Worm (Caenorhabditis elegans): Measurements from ENCODE around the gene sri-9.

Gene sri-9

DNA sequence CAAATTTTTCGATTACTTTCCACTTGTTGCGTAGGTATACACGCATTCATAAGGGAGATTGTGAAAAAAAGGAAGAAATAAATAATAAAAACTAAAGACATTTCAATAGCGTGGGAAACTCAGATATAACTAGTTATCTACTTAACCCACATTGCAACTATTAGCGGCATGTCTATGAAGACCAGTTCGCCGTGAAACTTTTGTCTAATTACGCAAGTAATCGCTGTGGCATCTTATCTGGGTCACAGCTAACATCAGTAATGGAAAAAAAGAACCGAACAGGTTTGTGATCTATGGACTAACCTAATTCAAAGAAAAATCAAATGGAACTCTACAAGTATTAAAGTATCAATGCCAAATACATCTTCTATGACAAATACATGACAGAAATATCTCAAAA lies 12.0 kb downstream of the sri-9 start, which contains the start of gene clec-241:
Gene clec-241 (minus strand): TSS at position 101 of the 400 bp plus-strand sequence.
- no peak for TF ChIP-seq saeg-2 (GFP tag; IDR thresholded peaks at IDR 0.05)
- TF ChIP-seq T26A8.4 (GFP tag; IDR thresholded peaks at IDR 0.05): no peak
- TF ChIP-seq snpc-4 (tag; optimal IDR thresholded peaks at IDR 0.05): no peak
- no peak for TF ChIP-seq nhr-42 (GFP tag; IDR thresholded peaks at IDR 0.05)
- no peak for TF ChIP-seq ztf-7 (tag; optimal IDR thresholded peaks at IDR 0.05)
- TF ChIP-seq pqm-1 (tag; optimal IDR thresholded peaks at IDR 0.05): no peak
- no peak for TF ChIP-seq hlh-11 (tag; optimal IDR thresholded peaks at IDR 0.05)
- TF ChIP-seq D1046.2 (GFP tag; IDR thresholded peaks at IDR 0.05): no peak
- TF ChIP-seq lir-3 (tag; optimal IDR thresholded peaks at IDR 0.05): no peak
- no peak for TF ChIP-seq vab-7 (GFP tag; IDR thresholded peaks at IDR 0.05)
- TF ChIP-seq F44E2.7 (GFP tag; IDR thresholded peaks at IDR 0.05): no peak

DNA sequence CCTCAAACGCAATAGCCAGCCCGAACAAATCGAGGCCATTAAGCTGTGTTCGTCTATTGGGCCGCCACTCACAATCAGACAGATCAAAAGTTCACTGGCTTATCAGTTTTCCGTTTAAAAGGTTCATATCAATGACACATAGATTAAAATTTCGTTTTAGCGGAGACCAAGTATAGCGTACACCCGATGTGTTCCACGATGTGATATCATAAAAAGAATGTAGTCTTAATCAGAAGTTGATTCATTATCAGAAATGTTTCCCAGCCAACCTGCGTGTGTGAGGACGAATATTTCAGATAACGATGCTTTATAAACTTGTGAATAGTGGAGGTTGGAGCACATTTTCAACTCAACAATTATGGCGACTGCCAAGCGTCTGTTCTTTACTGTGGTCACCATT lies 12.8 kb downstream of the sri-9 start, which contains the start of gene clc-13:
Gene clc-13 (plus strand): TSS at position 359 of the 400 bp plus-strand sequence.
- TF ChIP-seq fos-1 (tag; optimal IDR thresholded peaks at IDR 0.05): no peak
- TF ChIP-seq hlh-11 (tag; optimal IDR thresholded peaks at IDR 0.05): peak; percentile 22
- TF ChIP-seq lin-1 (GFP tag; IDR thresholded peaks at IDR 0.05): no peak
- no peak for TF ChIP-seq snpc-1.2 (GFP tag; IDR thresholded peaks at IDR 0.05)
- peak; percentile 79 for TF ChIP-seq dmd-6 (GFP tag; IDR thresholded peaks at IDR 0.05)
- peak; percentile 44 for TF ChIP-seq nhr-28 (tag; optimal IDR thresholded peaks at IDR 0.05)
- no peak for TF ChIP-seq Y75B8A.6 (GFP tag; IDR thresholded peaks at IDR 0.05)
- peak in 1 of 2 experiments; percentile 11 for TF ChIP-seq unc-62 (GFP tag; optimal IDR thresholded peaks at IDR 0.05 in 1 of 2)
- no peak for TF ChIP-seq unc-62 (tag; optimal IDR thresholded peaks at IDR 0.05)
- TF ChIP-seq ctbp-1 (GFP tag; IDR thresholded peaks at IDR 0.05): no peak
- TF ChIP-seq pqm-1 (tag; optimal IDR thresholded peaks at IDR 0.05): peak; percentile 21
- no peak for TF ChIP-seq zag-1 (tag; optimal IDR thresholded peaks at IDR 0.05)
- no peak for TF ChIP-seq ces-1 (GFP tag; optimal IDR thresholded peaks at IDR 0.05)
- no peak for TF ChIP-seq madf-9 (GFP tag; conservative IDR thresholded peaks at IDR 0.05)
- peak; percentile 22 for TF ChIP-seq aha-1 (tag)

ce11 chrV:17016787-17017186 lies 15.5 kb downstream of the sri-9 start, which contains the start of gene srh-97:
srh-97 (plus strand) TSS chrV:17017087.
- TF ChIP-seq mdt-29 (GFP tag; IDR thresholded peaks at IDR 0.05) (no peak), T20F7.1 (GFP tag; optimal IDR thresholded peaks at IDR 0.05) (no peak), lim-7 (GFP tag; IDR thresholded peaks at IDR 0.05) (no peak), egl-27 (tag; optimal IDR thresholded peaks at IDR 0.05) (no peak), nhr-48 (tag; optimal IDR thresholded peaks at IDR 0.05) (no peak), ceh-32 (tag; optimal IDR thresholded peaks at IDR 0.05; ENCODE audit: poor library complexity) (no peak), lin-15B (tag; optimal IDR thresholded peaks at IDR 0.05) (no peak), mxl-3 (GFP tag; optimal IDR thresholded peaks at IDR 0.05) (no peak), saeg-2 (GFP tag; IDR thresholded peaks at IDR 0.05) (no peak), vab-7 (GFP tag; IDR thresholded peaks at IDR 0.05) (no peak), ztf-11 (tag; optimal IDR thresholded peaks at IDR 0.05) (no peak), F26F4.8 (GFP tag; conservative IDR thresholded peaks at IDR 0.05) (no peak)

DNA sequence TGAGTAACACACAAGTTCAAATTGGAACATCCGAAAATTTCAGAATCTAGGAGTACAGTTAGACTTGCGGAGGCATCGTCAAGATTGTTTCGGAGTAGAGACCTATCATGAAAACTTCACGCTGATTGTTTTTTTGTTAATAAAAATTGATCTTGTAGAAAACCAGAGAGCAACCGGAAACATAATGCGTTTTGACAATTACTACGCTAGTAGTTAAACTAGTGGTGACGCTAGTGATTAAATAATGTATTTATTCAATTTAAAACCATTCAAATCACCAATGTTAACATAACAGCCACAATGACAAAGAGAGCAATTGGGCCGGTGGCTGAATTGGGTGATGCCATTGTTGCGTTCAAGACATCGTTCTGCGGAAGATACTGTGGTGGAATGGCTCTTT lies 18.4 kb downstream of the sri-9 start, which contains the start of gene F49H6.17:
Gene F49H6.17 (plus strand): TSS at position 301 of the 400 bp plus-strand sequence.
- TF ChIP-seq saeg-2 (GFP tag; IDR thresholded peaks at IDR 0.05) (no peak), nhr-25 (tag; optimal IDR thresholded peaks at IDR 0.05; ENCODE audit: borderline replicate concordance, insufficient read depth) (no peak), mes-2 (tag; optimal IDR thresholded peaks at IDR 0.05; ENCODE audit: poor library complexity, severe bottlenecking) (no peak), dpl-1 (GFP tag; optimal IDR thresholded peaks at IDR 0.05) (no peak), nhr-10 (tag; optimal IDR thresholded peaks at IDR 0.05) (no peak), daf-12 (tag; optimal IDR thresholded peaks at IDR 0.05) (no peak), ceh-28 (tag; optimal IDR thresholded peaks at IDR 0.05) (no peak), ceh-44 (GFP tag; IDR thresholded peaks at IDR 0.05) (no peak), sdz-12 (GFP tag; optimal IDR thresholded peaks at IDR 0.05) (no peak), zfp-3 (GFP tag; conservative IDR thresholded peaks at IDR 0.05) (no peak), Y105C5A.15 (GFP tag; IDR thresholded peaks at IDR 0.05) (no peak), nhr-48 (tag; optimal IDR thresholded peaks at IDR 0.05) (no peak), cey-2 (tag; optimal IDR thresholded peaks at IDR 0.05; ENCODE audit: borderline replicate concordance, insufficient read depth) (no peak), snpc-1.2 (GFP tag; IDR thresholded peaks at IDR 0.05) (no peak), dmd-8 (GFP tag; IDR thresholded peaks at IDR 0.05) (no peak), lin-15B (tag; optimal IDR thresholded peaks at IDR 0.05) (no peak), lin-1 (GFP tag; IDR thresholded peaks at IDR 0.05) (no peak)
